Fruit fly (Drosophila melanogaster) whole organism, adult: Measurements from ENCODE around the gene CG43345.

ENCODE experiments used
- CG11617 ChIP-seq: fragments of 200-800 bp; sonication (Bioruptor generic); optimal IDR thresholded peaks from 2 replicates; lab custom pipeline; 2017; ENCODE audit warnings: mild to moderate bottlenecking, missing biosample characterization, missing genetic modification reagents, missing genetic modification characterization
- CG12768 ChIP-seq: fragments of 200-800 bp; sonication (Bioruptor generic); optimal IDR thresholded peaks from 2 replicates; lab custom pipeline; 2017; ENCODE audit warnings: missing biosample characterization, missing genetic modification characterization, mild to moderate bottlenecking, moderate library complexity, missing genetic modification reagents
- CG14711 ChIP-seq: fragments of 200-800 bp; sonication (Bioruptor generic); optimal IDR thresholded peaks from 2 replicates; lab custom pipeline; 2018; ENCODE audit warnings: missing biosample characterization, mild to moderate bottlenecking, missing genetic modification characterization, moderate library complexity
- CG1620 ChIP-seq: fragments of 200-800 bp; sonication (Bioruptor generic); optimal IDR thresholded peaks from 2 replicates; lab custom pipeline; 2016; ENCODE audit warnings: missing biosample characterization, missing genetic modification characterization
- CG33017 ChIP-seq: fragments of 200-800 bp; sonication (Bioruptor generic); optimal IDR thresholded peaks from 2 replicates; lab custom pipeline; 2018; ENCODE audit warnings: missing biosample characterization, mild to moderate bottlenecking, missing genetic modification characterization, moderate library complexity
- CG5204 ChIP-seq: fragments of 200-800 bp; sonication (Bioruptor generic); optimal IDR thresholded peaks from 2 replicates; lab custom pipeline; 2016; ENCODE audit warnings: missing biosample characterization, missing genetic modification characterization
- CG7045 ChIP-seq: fragments of 200-800 bp; sonication (Bioruptor generic); optimal IDR thresholded peaks from 2 replicates; lab custom pipeline; 2017; ENCODE audit warnings: missing biosample characterization, mild to moderate bottlenecking, missing genetic modification characterization
- CG7101 ChIP-seq: fragments of 200-800 bp; sonication (Bioruptor generic); optimal IDR thresholded peaks from 2 replicates; lab custom pipeline; 2018; ENCODE audit warnings: missing biosample characterization, mild to moderate bottlenecking, missing genetic modification characterization, moderate library complexity
- Clk ChIP-seq: fragments of 200-800 bp; sonication (Bioruptor generic); optimal IDR thresholded peaks from 2 replicates; lab custom pipeline; 2017; ENCODE audit warnings: missing biosample characterization, missing genetic modification characterization
- Crg-1 ChIP-seq: fragments of 200-800 bp; sonication (Bioruptor generic); optimal IDR thresholded peaks from 2 replicates; lab custom pipeline; 2016; ENCODE audit warnings: missing biosample characterization, missing genetic modification characterization
- Hr96 ChIP-seq: fragments of 200-800 bp; sonication (Bioruptor generic); optimal IDR thresholded peaks from 2 replicates; lab custom pipeline; 2016; ENCODE audit warnings: missing biosample characterization, missing genetic modification characterization
- Mnt ChIP-seq: fragments of 200-800 bp; sonication (Bioruptor generic); optimal IDR thresholded peaks from 2 replicates; lab custom pipeline; 2016; ENCODE audit warnings: missing biosample characterization, mild to moderate bottlenecking, missing genetic modification characterization
- bab1 ChIP-seq: fragments of 200-800 bp; sonication (Bioruptor generic); optimal IDR thresholded peaks from 3 replicates; lab custom pipeline; 2019; ENCODE audit warnings: missing biosample characterization, mild to moderate bottlenecking, missing genetic modification characterization, moderate library complexity
- cic ChIP-seq: fragments of 200-800 bp; sonication (Bioruptor generic); optimal IDR thresholded peaks from 2 replicates; lab custom pipeline; 2017; ENCODE audit warnings: missing biosample characterization, mild to moderate bottlenecking, missing genetic modification characterization, moderate library complexity
- cnc ChIP-seq, 2 experiments: fragments of >200 bp; optimal IDR thresholded peaks; 2 replicates each; lab custom pipeline; 2017
- kay ChIP-seq: fragments of 200-800 bp; sonication (Bioruptor generic); peaks from one replicate; lab custom pipeline; 2016; ENCODE audit warnings: missing biosample characterization, missing genetic modification characterization, borderline replicate concordance
- ovo ChIP-seq: fragments of 200-800 bp; sonication (Bioruptor generic); optimal IDR thresholded peaks from 2 replicates; lab custom pipeline; 2016; ENCODE audit warnings: missing biosample characterization, missing genetic modification characterization
- pad ChIP-seq: fragments of 200-800 bp; sonication (Bioruptor generic); optimal IDR thresholded peaks from 3 replicates; lab custom pipeline; 2017; ENCODE audit warnings: missing biosample characterization, missing genetic modification characterization, mild to moderate bottlenecking, moderate library complexity, missing genetic modification reagents
- tj ChIP-seq: fragments of 200-800 bp; sonication (Bioruptor generic); optimal IDR thresholded peaks from 3 replicates; lab custom pipeline; 2017; ENCODE audit warnings: missing biosample characterization, mild to moderate bottlenecking, missing genetic modification characterization, moderate library complexity
- toe ChIP-seq: fragments of 200-800 bp; sonication (Bioruptor generic); optimal IDR thresholded peaks from 2 replicates; lab custom pipeline; 2016; ENCODE audit warnings: missing biosample characterization, missing genetic modification characterization

CG43345 gene

dm6 chr2L:21163311-21163842 is 5.0 kb downstream of the CG43345 start, which contains the start of gene Noc2:
TSS of gene Noc2 (plus strand) at chr2L:21163641.
- TF ChIP-seq bab1 (GFP tag; lab: Kevin White, UChicago) (peak; percentile 35), CG7045 (GFP tag; lab: Kevin White, UChicago) (no peak), ovo (GFP tag; lab: Kevin White, UChicago) (peak; percentile 42), CG1620 (GFP tag; lab: Kevin White, UChicago) (peak; percentile 57), CG11617 (peak; percentile 50), Hr96 (peak; percentile 44), tj (GFP tag; lab: Kevin White, UChicago) (peak; percentile 51), Crg-1 (no peak), CG7101 (tag; lab: Kevin White, UChicago) (peak; percentile 29), Mnt (GFP tag; lab: Kevin White, UChicago) (peak; percentile 98), pad (GFP tag; lab: Kevin White, UChicago) (peak; percentile 27), cic (GFP tag; lab: Kevin White, UChicago) (no peak), toe (GFP tag; lab: Kevin White, UChicago) (peak; percentile 74), Clk (GFP tag; lab: Kevin White, UChicago) (no peak), CG12768 (GFP tag; lab: Kevin White, UChicago) (peak; percentile 58), CG14711 (tag; lab: Kevin White, UChicago) (peak; percentile 16)

dm6 chr2L:21162875-21163274 is 5.5 kb downstream of the CG43345 start, which contains the start of gene Nbr:
TSS of gene Nbr (minus strand) at chr2L:21163083.
- TF ChIP-seq tj (GFP tag; lab: Kevin White, UChicago) (peak; percentile 61), bab1 (GFP tag; lab: Kevin White, UChicago) (peak; percentile 45), CG5204 (no peak)

- no peak for TF ChIP-seq CG5204
- peak; percentile 90 for TF ChIP-seq CG7045 (GFP tag; lab: Kevin White, UChicago)
- peak; percentile 94 for TF ChIP-seq CG12768 (GFP tag; lab: Kevin White, UChicago)
- peak; percentile 83 for TF ChIP-seq Clk (GFP tag; lab: Kevin White, UChicago)
- TF ChIP-seq cnc (optimal IDR thresholded peaks at IDR 0.05; lab: Kevin White, UChicago): no peak
- peak; percentile 96 for TF ChIP-seq CG11617
- peak; percentile 95 for TF ChIP-seq bab1 (GFP tag; lab: Kevin White, UChicago)
- TF ChIP-seq CG7101 (tag; lab: Kevin White, UChicago): peak; percentile 96
- peak; percentile 89 for TF ChIP-seq tj (GFP tag; lab: Kevin White, UChicago)
- TF ChIP-seq ovo (GFP tag; lab: Kevin White, UChicago): peak; percentile 77
- TF ChIP-seq toe (GFP tag; lab: Kevin White, UChicago): peak; percentile 88
- peak; percentile 89 for TF ChIP-seq CG14711 (tag; lab: Kevin White, UChicago)
- no peak for TF ChIP-seq Hr96
- TF ChIP-seq Crg-1: peak; percentile 87
- peak; percentile 85 for TF ChIP-seq pad (GFP tag; lab: Kevin White, UChicago)
- TF ChIP-seq cic (GFP tag; lab: Kevin White, UChicago): peak; percentile 73
- TF ChIP-seq CG33017 (tag; lab: Kevin White, UChicago): peak; percentile 94
- TF ChIP-seq CG1620 (GFP tag; lab: Kevin White, UChicago): peak; percentile 91
- TF ChIP-seq Mnt (GFP tag; lab: Kevin White, UChicago): peak; percentile 92
- TF ChIP-seq kay: no peak
Observed at dm6 chr2L:21158554-21158953, 9.8 kb downstream of the CG43345 start, which contains the start of the genes Coq3 and Pld3. TSS of gene Coq3 (minus strand) at chr2L:21158611. TSS of gene Pld3 (plus strand) at chr2L:21158847.

- TF ChIP-seq ovo (GFP tag; lab: Kevin White, UChicago): no peak
- TF ChIP-seq Mnt (GFP tag; lab: Kevin White, UChicago): peak; percentile 90
- no peak for TF ChIP-seq CG14711 (tag; lab: Kevin White, UChicago)
- TF ChIP-seq Hr96: no peak
- TF ChIP-seq Clk (GFP tag; lab: Kevin White, UChicago): peak; percentile 59
- TF ChIP-seq CG5204: no peak
- no peak for TF ChIP-seq tj (GFP tag; lab: Kevin White, UChicago)
- TF ChIP-seq CG1620 (GFP tag; lab: Kevin White, UChicago): peak; percentile 83
- TF ChIP-seq kay: no peak
- TF ChIP-seq CG12768 (GFP tag; lab: Kevin White, UChicago): peak; percentile 67
- TF ChIP-seq bab1 (GFP tag; lab: Kevin White, UChicago): no peak
- TF ChIP-seq cic (GFP tag; lab: Kevin White, UChicago): no peak
- peak; percentile 2 for TF ChIP-seq CG11617
- TF ChIP-seq cnc (optimal IDR thresholded peaks at IDR 0.05; lab: Kevin White, UChicago): no peak
- peak; percentile 76 for TF ChIP-seq Crg-1
- peak; percentile 63 for TF ChIP-seq pad (GFP tag; lab: Kevin White, UChicago)
- peak; percentile 62 for TF ChIP-seq CG7101 (tag; lab: Kevin White, UChicago)
- peak; percentile 64 for TF ChIP-seq toe (GFP tag; lab: Kevin White, UChicago)
- no peak for TF ChIP-seq CG7045 (GFP tag; lab: Kevin White, UChicago)
- peak; percentile 29 for TF ChIP-seq CG33017 (tag; lab: Kevin White, UChicago)
Observed at dm6 chr2L:21156156-21157040, 12.0 kb downstream of the CG43345 start, which contains the start of the genes Mpp6 and E2f2. TSS of gene Mpp6 (plus strand) at chr2L:21156288. TSS of gene E2f2 (minus strand) at chr2L:21156749.

- TF ChIP-seq bab1 (GFP tag; lab: Kevin White, UChicago) (peak; percentile 22), Mnt (GFP tag; lab: Kevin White, UChicago) (no peak)
Observed at dm6 chr2L:21153844-21154243, 14.5 kb downstream of the CG43345 start.
